Worm (Caenorhabditis elegans): Measurements from ENCODE around the gene argk-1.

- no peak for TF ChIP-seq flt-1 (GFP tag; IDR thresholded peaks at IDR 0.05)
- no peak for TF ChIP-seq ceh-36 (tag; optimal IDR thresholded peaks at IDR 0.05)
- no peak for TF ChIP-seq hnd-1 (tag; optimal IDR thresholded peaks at IDR 0.05)
- no peak for TF ChIP-seq ama-1 (optimal IDR thresholded peaks at IDR 0.05)
- TF ChIP-seq ets-7 (tag; optimal IDR thresholded peaks at IDR 0.05) = no peak
- TF ChIP-seq tbx-37 (GFP tag; conservative IDR thresholded peaks at IDR 0.05) = no peak
- no peak for TF ChIP-seq sea-1 (GFP tag; conservative IDR thresholded peaks at IDR 0.05)
- no peak for TF ChIP-seq ceh-13 (GFP tag; optimal IDR thresholded peaks at IDR 0.05)
- TF ChIP-seq tra-4 (tag; optimal IDR thresholded peaks at IDR 0.05) = no peak
- no peak for TF ChIP-seq hmbx-1 (tag; optimal IDR thresholded peaks at IDR 0.05)
- no peak for TF ChIP-seq hmg-4 (GFP tag; optimal IDR thresholded peaks at IDR 0.05)
- TF ChIP-seq aly-1 (tag; optimal IDR thresholded peaks at IDR 0.05) = no peak
Observed at ce11 chrV:16071167-16071566, 32.5 kb upstream of the argk-1 start, which contains the start of gene nhr-176.
